Worm (Caenorhabditis elegans): ENCODE results near the gene suf-1.

Gene suf-1

ce11 chrII:8585036-8585627 lies 18.5 kb upstream of the suf-1 start, which contains the start of gene F54C9.11:
Gene F54C9.11, minus strand, starts transcription at chrII:8585086.
- TF ChIP-seq klf-2 (GFP tag; conservative IDR thresholded peaks at IDR 0.05): no peak
- TF ChIP-seq ztf-23 (GFP tag; IDR thresholded peaks at IDR 0.05): no peak
- TF ChIP-seq flt-1 (GFP tag; IDR thresholded peaks at IDR 0.05): no peak
- TF ChIP-seq ref-1 (GFP tag; conservative IDR thresholded peaks at IDR 0.05): no peak
- no peak for TF ChIP-seq T22C8.4 (GFP tag; IDR thresholded peaks at IDR 0.05)
- no peak for TF ChIP-seq tab-1 (GFP tag; IDR thresholded peaks at IDR 0.05)
- TF ChIP-seq cog-1 (tag; optimal IDR thresholded peaks at IDR 0.05): no peak
- TF ChIP-seq ztf-29 (GFP tag; IDR thresholded peaks at IDR 0.05): no peak
- TF ChIP-seq med-1 (GFP tag; optimal IDR thresholded peaks at IDR 0.05; ENCODE audit: insufficient read depth): no peak

ce11 chrII:8585921-8586320 lies 17.7 kb upstream of the suf-1 start:
- TF ChIP-seq med-1 (GFP tag; optimal IDR thresholded peaks at IDR 0.05; ENCODE audit: insufficient read depth): no peak
- TF ChIP-seq flt-1 (GFP tag; IDR thresholded peaks at IDR 0.05): no peak
- no peak for TF ChIP-seq ref-1 (GFP tag; conservative IDR thresholded peaks at IDR 0.05)
- no peak for TF ChIP-seq ztf-23 (GFP tag; IDR thresholded peaks at IDR 0.05)
- no peak for TF ChIP-seq klf-2 (GFP tag; conservative IDR thresholded peaks at IDR 0.05)
- TF ChIP-seq T22C8.4 (GFP tag; IDR thresholded peaks at IDR 0.05): no peak
- TF ChIP-seq tab-1 (GFP tag; IDR thresholded peaks at IDR 0.05): no peak
- TF ChIP-seq ztf-29 (GFP tag; IDR thresholded peaks at IDR 0.05): no peak
- TF ChIP-seq cog-1 (tag; optimal IDR thresholded peaks at IDR 0.05): no peak

- TF ChIP-seq T22C8.4 (GFP tag; IDR thresholded peaks at IDR 0.05): no peak
- TF ChIP-seq flt-1 (GFP tag; IDR thresholded peaks at IDR 0.05): no peak
- no peak for TF ChIP-seq ref-1 (GFP tag; conservative IDR thresholded peaks at IDR 0.05)
- no peak for TF ChIP-seq ztf-23 (GFP tag; IDR thresholded peaks at IDR 0.05)
- no peak for TF ChIP-seq tab-1 (GFP tag; IDR thresholded peaks at IDR 0.05)
- no peak for TF ChIP-seq ztf-29 (GFP tag; IDR thresholded peaks at IDR 0.05)
- TF ChIP-seq med-1 (GFP tag; optimal IDR thresholded peaks at IDR 0.05; ENCODE audit: insufficient read depth): no peak
- TF ChIP-seq klf-2 (GFP tag; conservative IDR thresholded peaks at IDR 0.05): no peak
- no peak for TF ChIP-seq cog-1 (tag; optimal IDR thresholded peaks at IDR 0.05)
These were observed 15.9 kb upstream of the suf-1 start for ce11 chrII:8587660-8588230.

- TF ChIP-seq klf-2 (GFP tag; conservative IDR thresholded peaks at IDR 0.05) (no peak), flt-1 (GFP tag; IDR thresholded peaks at IDR 0.05) (no peak), cog-1 (tag; optimal IDR thresholded peaks at IDR 0.05) (no peak)
These were observed 15.2 kb upstream of the suf-1 start for ce11 chrII:8588442-8588841.

ce11 chrII:8589227-8589626 lies 14.4 kb upstream of the suf-1 start:
- no peak for TF ChIP-seq ztf-23 (GFP tag; IDR thresholded peaks at IDR 0.05)
- TF ChIP-seq klf-2 (GFP tag; conservative IDR thresholded peaks at IDR 0.05): no peak
- no peak for TF ChIP-seq T22C8.4 (GFP tag; IDR thresholded peaks at IDR 0.05)
- TF ChIP-seq cog-1 (tag; optimal IDR thresholded peaks at IDR 0.05): no peak
- TF ChIP-seq ztf-29 (GFP tag; IDR thresholded peaks at IDR 0.05): no peak
- no peak for TF ChIP-seq flt-1 (GFP tag; IDR thresholded peaks at IDR 0.05)
- TF ChIP-seq med-1 (GFP tag; optimal IDR thresholded peaks at IDR 0.05; ENCODE audit: insufficient read depth): no peak
- TF ChIP-seq tab-1 (GFP tag; IDR thresholded peaks at IDR 0.05): no peak
- no peak for TF ChIP-seq ref-1 (GFP tag; conservative IDR thresholded peaks at IDR 0.05)

ce11 chrII:8590684-8591083 lies 13.0 kb upstream of the suf-1 start, which contains the start of gene aptf-4:
Gene aptf-4, plus strand, starts transcription at chrII:8590984.
- no peak for TF ChIP-seq flt-1 (GFP tag; IDR thresholded peaks at IDR 0.05)
- TF ChIP-seq med-1 (GFP tag; optimal IDR thresholded peaks at IDR 0.05; ENCODE audit: insufficient read depth): no peak
- no peak for TF ChIP-seq tab-1 (GFP tag; IDR thresholded peaks at IDR 0.05)
- no peak for TF ChIP-seq ref-1 (GFP tag; conservative IDR thresholded peaks at IDR 0.05)
- no peak for TF ChIP-seq ztf-23 (GFP tag; IDR thresholded peaks at IDR 0.05)
- TF ChIP-seq ztf-29 (GFP tag; IDR thresholded peaks at IDR 0.05): no peak

- no peak for TF ChIP-seq T22C8.4 (GFP tag; IDR thresholded peaks at IDR 0.05)
- no peak for TF ChIP-seq med-1 (GFP tag; optimal IDR thresholded peaks at IDR 0.05; ENCODE audit: insufficient read depth)
- TF ChIP-seq klf-2 (GFP tag; conservative IDR thresholded peaks at IDR 0.05): no peak
- no peak for TF ChIP-seq cog-1 (tag; optimal IDR thresholded peaks at IDR 0.05)
- TF ChIP-seq ztf-23 (GFP tag; IDR thresholded peaks at IDR 0.05): no peak
- no peak for TF ChIP-seq ztf-29 (GFP tag; IDR thresholded peaks at IDR 0.05)
These were observed 9.6 kb upstream of the suf-1 start, which contains the start of gene aptf-3 for ce11 chrII:8593840-8594625. Gene aptf-3, plus strand, starts transcription at chrII:8594190.

ce11 chrII:8599214-8599613 lies 4.4 kb upstream of the suf-1 start, which contains the start of gene F28C6.5:
Gene F28C6.5, plus strand, starts transcription at chrII:8599514.
- TF ChIP-seq tab-1 (GFP tag; IDR thresholded peaks at IDR 0.05) (no peak), ref-1 (GFP tag; conservative IDR thresholded peaks at IDR 0.05) (no peak), med-1 (GFP tag; optimal IDR thresholded peaks at IDR 0.05; ENCODE audit: insufficient read depth) (no peak), T22C8.4 (GFP tag; IDR thresholded peaks at IDR 0.05) (no peak), flt-1 (GFP tag; IDR thresholded peaks at IDR 0.05) (no peak), ztf-29 (GFP tag; IDR thresholded peaks at IDR 0.05) (no peak), cog-1 (tag; optimal IDR thresholded peaks at IDR 0.05) (no peak), klf-2 (GFP tag; conservative IDR thresholded peaks at IDR 0.05) (no peak), ztf-23 (GFP tag; IDR thresholded peaks at IDR 0.05) (no peak)

ce11 chrII:8600165-8600564 lies 3.5 kb upstream of the suf-1 start, which contains the start of gene pigg-1:
Gene pigg-1, minus strand, starts transcription at chrII:8600265.
- TF ChIP-seq ztf-29 (GFP tag; IDR thresholded peaks at IDR 0.05) (no peak), klf-2 (GFP tag; conservative IDR thresholded peaks at IDR 0.05) (no peak), ref-1 (GFP tag; conservative IDR thresholded peaks at IDR 0.05) (no peak), ztf-23 (GFP tag; IDR thresholded peaks at IDR 0.05) (no peak)

All from whole organism, midembryonic.